Fruit fly (Drosophila melanogaster) S2 (cell line): Measurements from ENCODE around the gene CG15167.

Experiments
- CG8478 ChIP-seq: fragments of >200 bp; optimal IDR thresholded peaks from 2 replicates; lab custom pipeline; 2018
- CTCF ChIP-seq, 2 experiments: fragments of >200 bp; optimal IDR thresholded peaks; 2 replicates each; lab custom pipeline; 2018

- no peak for TF ChIP-seq CTCF (optimal IDR thresholded peaks at IDR 0.05; lab: Kevin White, UChicago)
- no peak for TF ChIP-seq CG8478 (lab: Kevin White, UChicago)
Measured at dm6 chr2L:18767137-18767536, 27.0 kb downstream of the CG15167 start.
